Worm (Caenorhabditis elegans) whole organism, L4 larva: Measurements from ENCODE around the gene mab-9.

Source experiments
- F10B5.3 ChIP-seq: sonication (generic microtip); optimal IDR thresholded peaks from 2 replicates; lab custom pipeline; 2016; ENCODE audit warnings: mild to moderate bottlenecking, missing genetic modification characterization, missing compliant biosample characterization
- F26F4.8 ChIP-seq: fragments of 200-800 bp; sonication (Bioruptor generic); conservative IDR thresholded peaks from 2 replicates; pipeline ENCODE4 v1.3.6; 2022; ENCODE audit warnings: missing genetic modification characterization, missing compliant biosample characterization
- F37D6.2 ChIP-seq: sonication (generic microtip); optimal IDR thresholded peaks from 2 replicates; lab custom pipeline; 2016; ENCODE audit warnings: mild to moderate bottlenecking, missing genetic modification characterization, missing compliant biosample characterization
- F44E2.7 ChIP-seq: fragments of 200-800 bp; sonication (Bioruptor generic); IDR thresholded peaks from 2 replicates; pipeline ENCODE4 v2.1.2; 2022; ENCODE audit warnings: missing genetic modification characterization, missing compliant biosample characterization
- Y105C5A.15 ChIP-seq: fragments of 200-800 bp; sonication (Bioruptor generic); IDR thresholded peaks from 2 replicates; pipeline ENCODE4 v1.3.6; 2022; ENCODE audit warnings: missing genetic modification characterization, missing compliant biosample characterization
- ZK337.2 ChIP-seq: fragments of 200-800 bp; sonication (Bioruptor generic); IDR thresholded peaks from 2 replicates; pipeline ENCODE4 v1.3.6; 2022; ENCODE audit warnings: missing genetic modification reagents, missing genetic modification characterization, missing compliant biosample characterization
- aha-1 ChIP-seq: fragments of 150-350 bp; peaks from one replicate; lab custom pipeline; 2014; ENCODE audit warnings: missing biosample characterization, missing genetic modification characterization
- aly-2 ChIP-seq: sonication (generic microtip); optimal IDR thresholded peaks from 2 replicates; lab custom pipeline; 2018; ENCODE audit warnings: missing biosample characterization, missing genetic modification characterization
- arid-1 ChIP-seq: fragments of 200-800 bp; sonication (Bioruptor generic); conservative IDR thresholded peaks from 2 replicates; pipeline ENCODE4 v1.3.6; 2022; ENCODE audit warnings: missing genetic modification reagents, missing genetic modification characterization, missing compliant biosample characterization
- ceh-62 ChIP-seq: sonication (generic microtip); optimal IDR thresholded peaks from 2 replicates; lab custom pipeline; 2017; ENCODE audit warnings: missing biosample characterization, missing genetic modification characterization
- ces-1 ChIP-seq: fragments of 150-350 bp; sonication (generic microtip); optimal IDR thresholded peaks from 4 replicates; lab custom pipeline; 2014; ENCODE audit warnings: missing biosample characterization, missing genetic modification reagents, missing genetic modification characterization
- cey-2 ChIP-seq: sonication (generic microtip); optimal IDR thresholded peaks from 3 replicates; lab custom pipeline; 2017; ENCODE audit warnings: missing genetic modification characterization, mild to moderate bottlenecking, missing compliant biosample characterization, antibody characterized with exemption, borderline replicate concordance; ENCODE audit not compliant: insufficient read depth
- daf-8 ChIP-seq: fragments of 200-800 bp; sonication (Bioruptor generic); IDR thresholded peaks from 2 replicates; pipeline ENCODE4 v1.3.6; 2022; ENCODE audit warnings: missing genetic modification characterization, missing compliant biosample characterization
- dmd-9 ChIP-seq: fragments of 200-800 bp; sonication (Bioruptor generic); IDR thresholded peaks from 2 replicates; pipeline ENCODE4 v1.3.6; 2022; ENCODE audit warnings: missing genetic modification reagents, missing genetic modification characterization, missing compliant biosample characterization
- dpl-1 ChIP-seq: fragments of 150-350 bp; optimal IDR thresholded peaks from 2 replicates; lab custom pipeline; 2014; ENCODE audit warnings: missing biosample characterization, missing genetic modification reagents, missing genetic modification characterization
- egl-43 ChIP-seq: fragments of 200-800 bp; sonication (Bioruptor generic); IDR thresholded peaks from 2 replicates; pipeline ENCODE4 v1.3.6; 2022; ENCODE audit warnings: missing genetic modification reagents, missing genetic modification characterization, missing compliant biosample characterization
- hif-1 ChIP-seq, 2 experiments: sonication (generic microtip); optimal IDR thresholded peaks; 2 replicates each; lab custom pipeline; 2016 to 2017; ENCODE audit warnings: missing compliant biosample characterization in 2 of 2, missing genetic modification characterization in 2 of 2, missing genetic modification reagents in 2 of 2, missing genotype in 2 of 2, mild to moderate bottlenecking in 1 of 2
- hlh-30 ChIP-seq: sonication (generic microtip); optimal IDR thresholded peaks from 2 replicates; lab custom pipeline; 2017; ENCODE audit warnings: antibody characterized with exemption, mild to moderate bottlenecking, missing genetic modification characterization, missing compliant biosample characterization; ENCODE audit not compliant: insufficient read depth
- hmg-1.1 ChIP-seq: fragments of 200-800 bp; sonication (Bioruptor generic); IDR thresholded peaks from 2 replicates; pipeline ENCODE4 v1.3.6; 2022; ENCODE audit warnings: missing genetic modification reagents, missing genetic modification characterization, missing compliant biosample characterization
- lin-1 ChIP-seq: fragments of 200-800 bp; sonication (Bioruptor generic); IDR thresholded peaks from 2 replicates; pipeline ENCODE4 v1.3.6; 2022; ENCODE audit warnings: missing genetic modification reagents, missing genetic modification characterization, missing compliant biosample characterization
- lin-29 ChIP-seq: fragments of 200-800 bp; sonication (Bioruptor generic); IDR thresholded peaks from 2 replicates; pipeline ENCODE4 v1.3.6; 2022; ENCODE audit warnings: missing genetic modification reagents, missing genetic modification characterization, missing compliant biosample characterization
- lin-38 ChIP-seq: fragments of 200-800 bp; sonication (Bioruptor generic); IDR thresholded peaks from 2 replicates; pipeline ENCODE4 v1.3.6; 2022; ENCODE audit warnings: missing genetic modification reagents, missing genetic modification characterization, missing compliant biosample characterization
- lsy-2 ChIP-seq, 2 experiments: fragments of 150-350 bp in 1 of 2; sonication (generic microtip) in 1 of 2; optimal IDR thresholded peaks; 2 replicates each; lab custom pipeline; 2014 to 2017; ENCODE audit warnings: missing biosample characterization in 2 of 2, missing genetic modification characterization in 2 of 2
- madf-5 ChIP-seq, 2 experiments: fragments of 200-800 bp; sonication (Bioruptor generic); IDR thresholded peaks; 2 replicates each; pipeline ENCODE4 v1.3.6; 2022; ENCODE audit warnings: missing compliant biosample characterization in 2 of 2, missing genetic modification characterization in 2 of 2
- madf-9 ChIP-seq: fragments of 200-800 bp; sonication (Bioruptor generic); conservative IDR thresholded peaks from 2 replicates; pipeline ENCODE4 v1.3.6; 2022; ENCODE audit warnings: missing genetic modification reagents, missing genetic modification characterization, missing compliant biosample characterization
- mdl-1 ChIP-seq, 2 experiments: fragments of 150-350 bp in 1 of 2; sonication (generic microtip) in 1 of 2; optimal IDR thresholded peaks; 2 replicates each; lab custom pipeline; 2014 to 2017; ENCODE audit warnings: missing biosample characterization in 2 of 2, missing genetic modification characterization in 2 of 2
- mdt-29 ChIP-seq: fragments of 200-800 bp; sonication (Bioruptor generic); IDR thresholded peaks from 2 replicates; pipeline ENCODE4 v1.3.6; 2022; ENCODE audit warnings: missing genetic modification reagents, missing genetic modification characterization, missing compliant biosample characterization
- mep-1 ChIP-seq: fragments of 150-350 bp; sonication (generic microtip); optimal IDR thresholded peaks from 3 replicates; lab custom pipeline; 2014; ENCODE audit warnings: missing biosample characterization, missing genetic modification characterization
- mes-2 ChIP-seq: sonication (generic microtip); optimal IDR thresholded peaks from 2 replicates; lab custom pipeline; 2016; ENCODE audit warnings: missing genotype, mild to moderate bottlenecking, missing genetic modification characterization, missing compliant biosample characterization; ENCODE audit not compliant: poor library complexity, severe bottlenecking
- nhr-111 ChIP-seq: fragments of 200-800 bp; sonication (Bioruptor generic); optimal IDR thresholded peaks from 2 replicates; lab custom pipeline; 2018; ENCODE audit warnings: mild to moderate bottlenecking, missing genetic modification characterization, missing compliant biosample characterization
- nhr-25 ChIP-seq: sonication (generic microtip); optimal IDR thresholded peaks from 2 replicates; lab custom pipeline; 2017; ENCODE audit warnings: missing genetic modification characterization, mild to moderate bottlenecking, missing compliant biosample characterization, antibody characterized with exemption, moderate library complexity, borderline replicate concordance; ENCODE audit not compliant: insufficient read depth
- nhr-41 ChIP-seq: fragments of 200-800 bp; sonication (Bioruptor generic); IDR thresholded peaks from 2 replicates; pipeline ENCODE4 v1.3.6; 2022; ENCODE audit warnings: missing genetic modification reagents, missing genetic modification characterization, missing compliant biosample characterization
- php-3 ChIP-seq: fragments of 200-800 bp; sonication (Bioruptor generic); IDR thresholded peaks from 2 replicates; pipeline ENCODE4 v1.3.6; 2022; ENCODE audit warnings: missing genetic modification reagents, missing genetic modification characterization, missing compliant biosample characterization
- rbr-2 ChIP-seq: sonication (generic microtip); optimal IDR thresholded peaks from 2 replicates; lab custom pipeline; 2016; ENCODE audit warnings: missing genotype, missing genetic modification characterization, missing compliant biosample characterization
- saeg-2 ChIP-seq: fragments of 200-800 bp; sonication (Bioruptor generic); IDR thresholded peaks from 2 replicates; pipeline ENCODE4 v1.3.6; 2022; ENCODE audit warnings: missing genetic modification reagents, missing genetic modification characterization, missing compliant biosample characterization
- sdz-12 ChIP-seq: fragments of 200-800 bp; sonication (Bioruptor generic); optimal IDR thresholded peaks from 2 replicates; lab custom pipeline; 2018; ENCODE audit warnings: mild to moderate bottlenecking, missing genetic modification characterization, missing compliant biosample characterization
- set-16 ChIP-seq: fragments of 200-800 bp; sonication (Bioruptor generic); IDR thresholded peaks from 2 replicates; pipeline ENCODE4 v1.3.6; 2022; ENCODE audit warnings: missing genetic modification reagents, missing genetic modification characterization, missing compliant biosample characterization
- unc-130 ChIP-seq: sonication (generic microtip); optimal IDR thresholded peaks from 2 replicates; lab custom pipeline; 2016; ENCODE audit warnings: missing genetic modification reagents, missing genetic modification characterization, missing compliant biosample characterization
- vab-7 ChIP-seq: fragments of 200-800 bp; sonication (Bioruptor generic); IDR thresholded peaks from 2 replicates; pipeline ENCODE4 v1.3.6; 2022; ENCODE audit warnings: missing genetic modification reagents, missing genetic modification characterization, missing compliant biosample characterization
- zag-1 ChIP-seq: fragments of 150-350 bp; optimal IDR thresholded peaks from 2 replicates; lab custom pipeline; 2014; ENCODE audit warnings: missing biosample characterization, missing genetic modification characterization
- zfp-2 ChIP-seq: sonication (generic microtip); optimal IDR thresholded peaks from 2 replicates; lab custom pipeline; 2016; ENCODE audit warnings: mild to moderate bottlenecking, missing genetic modification characterization, missing compliant biosample characterization
- zfp-3 ChIP-seq: fragments of 200-800 bp; sonication (Bioruptor generic); conservative IDR thresholded peaks from 2 replicates; pipeline ENCODE4 v1.3.6; 2022; ENCODE audit warnings: missing genetic modification reagents, missing genetic modification characterization, missing compliant biosample characterization
- ztf-7 ChIP-seq: fragments of 150-350 bp; optimal IDR thresholded peaks from 2 replicates; lab custom pipeline; 2014; ENCODE audit warnings: missing biosample characterization, missing genetic modification characterization

mab-9 gene

ce11 chrII:475890-476420 lies 39.9 kb upstream of the mab-9 start, which contains the start of gene nsun-1 (continued):
- peak in 1 of 2 experiments; percentile 62 for TF ChIP-seq lsy-2 (tag; optimal IDR thresholded peaks at IDR 0.05; lab: Kevin White, UChicago)
- TF ChIP-seq hlh-30 (tag; lab: Kevin White, UChicago): peak; percentile 5
- TF ChIP-seq mep-1: peak; percentile 0
- 0 out of 2 replicates have a peak, but pooled peaks have one; percentile 48 for TF ChIP-seq hmg-1.1 (GFP tag; lab: Robert Waterston, UW)
- no peak for TF ChIP-seq lin-1 (GFP tag; lab: Robert Waterston, UW)
- TF ChIP-seq daf-8: no peak
- TF ChIP-seq mes-2: peak; percentile 94
- TF ChIP-seq arid-1: no peak
- TF ChIP-seq aha-1 (tag; lab: Kevin White, UChicago): no peak
- no peak for TF ChIP-seq sdz-12 (GFP tag; lab: Kevin White, UChicago)
- TF ChIP-seq rbr-2: peak; percentile 33
- TF ChIP-seq egl-43 (GFP tag; lab: Robert Waterston, UW): no peak
- TF ChIP-seq dpl-1 (GFP tag; lab: Kevin White, UChicago): peak; percentile 40
- no peak for TF ChIP-seq zfp-3 (GFP tag; lab: Robert Waterston, UW)
- no peak for TF ChIP-seq dmd-9 (GFP tag; lab: Robert Waterston, UW)
- TF ChIP-seq saeg-2 (GFP tag; lab: Robert Waterston, UW): no peak
- no peak for TF ChIP-seq vab-7 (GFP tag; lab: Robert Waterston, UW)
- no peak for TF ChIP-seq Y105C5A.15 (GFP tag; lab: Robert Waterston, UW)
- TF ChIP-seq set-16 (GFP tag; lab: Robert Waterston, UW): no peak
- no peak for TF ChIP-seq cey-2 (tag; lab: Kevin White, UChicago)
- no peak for TF ChIP-seq nhr-111 (GFP tag; lab: Kevin White, UChicago)
- TF ChIP-seq F37D6.2: no peak
- no peak for TF ChIP-seq madf-9 (GFP tag; lab: Robert Waterston, UW)
- no peak for TF ChIP-seq zag-1 (tag; lab: Kevin White, UChicago)
- no peak for TF ChIP-seq zfp-2 (tag; lab: Kevin White, UChicago)
- no peak for TF ChIP-seq mdt-29 (GFP tag; lab: Robert Waterston, UW)
- no peak for TF ChIP-seq ceh-62 (tag; lab: Kevin White, UChicago)
- no peak for TF ChIP-seq aly-2 (tag; lab: Kevin White, UChicago)

ce11 chrII:484328-484916 lies 31.4 kb upstream of the mab-9 start, which contains the start of the genes gldi-1 and prp-21:
Gene gldi-1 (minus strand): TSS chrII:484378.
Gene prp-21 (plus strand): TSS chrII:484866.
- peak; percentile 46 for TF ChIP-seq dpl-1 (GFP tag; lab: Kevin White, UChicago)
- TF ChIP-seq F37D6.2: no peak
- TF ChIP-seq unc-130: peak; percentile 9
- TF ChIP-seq aha-1 (tag; lab: Kevin White, UChicago): no peak
- peak in 1 of 2 experiments; percentile 44 for TF ChIP-seq lsy-2 (tag; optimal IDR thresholded peaks at IDR 0.05; lab: Kevin White, UChicago)
- peak; percentile 21 for TF ChIP-seq mep-1
- TF ChIP-seq ces-1 (GFP tag; lab: Kevin White, UChicago): peak; percentile 22
- TF ChIP-seq F26F4.8 (GFP tag; lab: Robert Waterston, UW): no peak
- peak in 1 of 2 experiments; percentile 71 for TF ChIP-seq hif-1 (tag; optimal IDR thresholded peaks at IDR 0.05; lab: Kevin White, UChicago)
- TF ChIP-seq lin-38 (GFP tag; lab: Robert Waterston, UW): peak; percentile 60
- TF ChIP-seq hlh-30 (tag; lab: Kevin White, UChicago): no peak
- TF ChIP-seq ZK337.2 (GFP tag; lab: Robert Waterston, UW): no peak
- TF ChIP-seq mdl-1 (tag; optimal IDR thresholded peaks at IDR 0.05; lab: Kevin White, UChicago): no peak

ce11 chrII:495124-495523 lies 20.7 kb upstream of the mab-9 start, which contains the start of gene sms-5:
Gene sms-5 (plus strand): TSS chrII:495424.
- no peak for TF ChIP-seq ztf-7 (tag; lab: Kevin White, UChicago)
- no peak for TF ChIP-seq F44E2.7 (GFP tag; lab: Robert Waterston, UW)
- no peak for TF ChIP-seq saeg-2 (GFP tag; lab: Robert Waterston, UW)
- no peak for TF ChIP-seq madf-5 (GFP tag; IDR thresholded peaks at IDR 0.05; lab: Robert Waterston, UW)
- TF ChIP-seq sdz-12 (GFP tag; lab: Kevin White, UChicago): no peak
- no peak for TF ChIP-seq lin-29 (GFP tag; lab: Robert Waterston, UW)
- no peak for TF ChIP-seq mep-1
- no peak for TF ChIP-seq madf-9 (GFP tag; lab: Robert Waterston, UW)
- no peak for TF ChIP-seq F10B5.3 (tag; lab: Kevin White, UChicago)
- no peak for TF ChIP-seq egl-43 (GFP tag; lab: Robert Waterston, UW)
- no peak for TF ChIP-seq nhr-41 (GFP tag; lab: Robert Waterston, UW)
- no peak for TF ChIP-seq nhr-25
- TF ChIP-seq Y105C5A.15 (GFP tag; lab: Robert Waterston, UW): no peak
- TF ChIP-seq hmg-1.1 (GFP tag; lab: Robert Waterston, UW): no peak
- TF ChIP-seq php-3: no peak
- no peak for TF ChIP-seq zag-1 (tag; lab: Kevin White, UChicago)
